Worm (Caenorhabditis elegans) whole organism, L1 larva: ENCODE measurements around the gene hum-6.

ENCODE experiments used
- aha-1 ChIP-seq: fragments of 150-350 bp; optimal IDR thresholded peaks from 2 replicates; lab custom pipeline; 2014; ENCODE audit warnings: missing biosample characterization, missing genetic modification characterization
- aly-2 ChIP-seq: fragments of 150-350 bp; optimal IDR thresholded peaks from 2 replicates; lab custom pipeline; 2014; ENCODE audit warnings: missing biosample characterization, missing genetic modification characterization
- ceh-63 ChIP-seq: fragments of 200-800 bp; sonication (Bioruptor generic); optimal IDR thresholded peaks from 2 replicates; lab custom pipeline; 2018; ENCODE audit warnings: mild to moderate bottlenecking, missing genetic modification characterization, missing compliant biosample characterization
- ceh-82 ChIP-seq, 3 experiments: fragments of 150-350 bp in 1 of 3; sonication (generic microtip) in 2 of 3; optimal IDR thresholded peaks; 2 replicates each; lab custom pipeline; 2014 to 2017; ENCODE audit warnings: missing biosample characterization in 3 of 3, missing genetic modification characterization in 3 of 3
- ceh-90 ChIP-seq: sonication (generic microtip); optimal IDR thresholded peaks from 2 replicates; lab custom pipeline; 2016; ENCODE audit warnings: missing genetic modification characterization, missing compliant biosample characterization
- efl-1 ChIP-seq, 4 experiments: fragments of 150-350 bp; optimal IDR thresholded peaks in 3 of 4; peaks in 1 of 4; 1 replicate in 1 of 4; 2 replicates in 3 of 4; lab custom pipeline; 2014; ENCODE audit warnings: missing biosample characterization in 2 of 4, missing genetic modification characterization in 2 of 4, missing genetic modification reagents in 2 of 4
- elt-2 ChIP-seq: sonication (generic microtip); optimal IDR thresholded peaks from 2 replicates; lab custom pipeline; 2016; ENCODE audit warnings: missing genetic modification characterization, mild to moderate bottlenecking, inconsistent platforms, missing compliant biosample characterization, missing genetic modification reagents
- ets-5 ChIP-seq: fragments of 200-800 bp; sonication (Bioruptor generic); IDR thresholded peaks from 2 replicates; pipeline ENCODE4 v1.3.6; 2022; ENCODE audit warnings: missing genetic modification characterization, missing compliant biosample characterization
- fkh-10 ChIP-seq: sonication (generic microtip); optimal IDR thresholded peaks from 2 replicates; lab custom pipeline; 2017; ENCODE audit warnings: missing biosample characterization, missing genetic modification reagents, missing genetic modification characterization
- fkh-4 ChIP-seq: sonication (generic microtip); optimal IDR thresholded peaks from 2 replicates; lab custom pipeline; 2016; ENCODE audit warnings: missing compliant biosample characterization, missing genetic modification characterization, borderline replicate concordance
- fkh-8 ChIP-seq: sonication (generic microtip); optimal IDR thresholded peaks from 2 replicates; lab custom pipeline; 2016; ENCODE audit warnings: mild to moderate bottlenecking, missing genetic modification characterization, missing compliant biosample characterization
- fos-1 ChIP-seq: fragments of 150-350 bp; optimal IDR thresholded peaks from 2 replicates; lab custom pipeline; 2014; ENCODE audit warnings: missing biosample characterization, missing genetic modification characterization
- grh-1 ChIP-seq: fragments of 200-800 bp; sonication (Bioruptor generic); IDR thresholded peaks from 2 replicates; pipeline ENCODE4 v1.3.6; 2022; ENCODE audit warnings: missing genetic modification reagents, missing genetic modification characterization, missing compliant biosample characterization
- isw-1 ChIP-seq: fragments of 200-800 bp; sonication (Bioruptor generic); IDR thresholded peaks from 2 replicates; pipeline ENCODE4 v1.3.6; 2022; ENCODE audit warnings: missing genetic modification characterization, missing compliant biosample characterization
- lin-13 ChIP-seq: fragments of 150-350 bp; optimal IDR thresholded peaks from 2 replicates; lab custom pipeline; 2014; ENCODE audit warnings: missing biosample characterization, missing genetic modification reagents, missing genetic modification characterization
- lin-14 ChIP-seq: fragments of 200-800 bp; sonication (Bioruptor generic); optimal IDR thresholded peaks from 2 replicates; lab custom pipeline; 2018; ENCODE audit warnings: mild to moderate bottlenecking, missing genetic modification characterization, moderate library complexity, missing compliant biosample characterization
- lin-35 ChIP-seq, 2 experiments: fragments of 150-350 bp; optimal IDR thresholded peaks; 2 replicates each; lab custom pipeline; 2014; ENCODE audit warnings: missing biosample characterization in 2 of 2, missing genetic modification characterization in 2 of 2, missing genetic modification reagents in 2 of 2
- lin-39 ChIP-seq: fragments of 150-350 bp; optimal IDR thresholded peaks from 2 replicates; lab custom pipeline; 2014; ENCODE audit warnings: missing biosample characterization, missing genetic modification reagents, missing genetic modification characterization
- lsy-2 ChIP-seq, 2 experiments: fragments of 150-350 bp; optimal IDR thresholded peaks; 2 replicates each; lab custom pipeline; 2014; ENCODE audit warnings: missing biosample characterization in 2 of 2, missing genetic modification characterization in 2 of 2
- mep-1 ChIP-seq: fragments of 150-350 bp; optimal IDR thresholded peaks from 2 replicates; lab custom pipeline; 2014; ENCODE audit warnings: missing biosample characterization, missing genetic modification characterization
- nhr-12 ChIP-seq: sonication (generic microtip); optimal IDR thresholded peaks from 2 replicates; lab custom pipeline; 2017; ENCODE audit warnings: missing biosample characterization, missing genetic modification characterization
- nhr-71 ChIP-seq: sonication (generic microtip); optimal IDR thresholded peaks from 2 replicates; lab custom pipeline; 2016; ENCODE audit warnings: mild to moderate bottlenecking, missing genetic modification characterization, moderate library complexity, missing compliant biosample characterization
- nhr-77 ChIP-seq: fragments of 150-350 bp; optimal IDR thresholded peaks from 2 replicates; lab custom pipeline; 2014; ENCODE audit warnings: missing biosample characterization, missing genetic modification characterization
- pag-3 ChIP-seq: sonication (generic microtip); optimal IDR thresholded peaks from 2 replicates; lab custom pipeline; 2017; ENCODE audit warnings: missing genetic modification characterization, mild to moderate bottlenecking, missing compliant biosample characterization, antibody characterized with exemption, borderline replicate concordance; ENCODE audit not compliant: insufficient read depth
- pax-3 ChIP-seq: fragments of 200-800 bp; sonication (Bioruptor generic); optimal IDR thresholded peaks from 2 replicates; lab custom pipeline; 2018; ENCODE audit warnings: mild to moderate bottlenecking, missing genetic modification characterization, moderate library complexity, missing compliant biosample characterization
- snpc-4 ChIP-seq: fragments of 150-350 bp; optimal IDR thresholded peaks from 2 replicates; lab custom pipeline; 2014; ENCODE audit warnings: missing biosample characterization, missing genetic modification characterization
- unc-130 ChIP-seq: fragments of 150-350 bp; optimal IDR thresholded peaks from 2 replicates; lab custom pipeline; 2017; ENCODE audit warnings: missing biosample characterization, missing genetic modification characterization, inconsistent platforms
- unc-86 ChIP-seq: sonication (generic microtip); optimal IDR thresholded peaks from 2 replicates; lab custom pipeline; 2016; ENCODE audit warnings: missing genetic modification characterization, missing compliant biosample characterization
- vab-15 ChIP-seq: sonication (generic microtip); optimal IDR thresholded peaks from 2 replicates; lab custom pipeline; 2017; ENCODE audit warnings: missing genotype, mild to moderate bottlenecking, missing genetic modification characterization, missing compliant biosample characterization
- zag-1 ChIP-seq: fragments of 150-350 bp; optimal IDR thresholded peaks from 2 replicates; lab custom pipeline; 2014; ENCODE audit warnings: missing biosample characterization, missing genetic modification characterization
- ztf-4 ChIP-seq: fragments of 150-350 bp; optimal IDR thresholded peaks from 2 replicates; lab custom pipeline; 2014; ENCODE audit warnings: missing biosample characterization, missing genetic modification characterization

hum-6 gene

DNA sequence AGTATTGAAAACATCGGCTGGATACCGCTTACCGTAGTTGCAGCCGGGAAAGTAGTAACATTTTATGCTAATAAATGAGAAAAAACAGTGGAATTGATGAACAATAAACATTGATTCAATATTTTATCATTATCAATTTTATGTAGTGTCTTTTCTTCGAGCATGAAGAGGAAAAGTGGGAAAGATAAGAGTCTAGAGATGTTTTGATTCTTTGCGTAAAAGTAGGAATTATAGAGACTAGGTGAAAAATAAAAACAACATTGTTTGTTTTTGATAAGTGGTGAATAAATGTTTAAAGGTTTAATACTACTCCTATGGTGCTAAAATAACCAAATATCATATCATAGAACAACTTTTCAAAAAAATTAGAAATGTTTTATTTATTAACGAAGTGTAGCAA is 40.5 kb upstream of the hum-6 start:
- TF ChIP-seq elt-2 (peak; percentile 47), lin-13 (no peak)
- TF ChIP-seq, all 84 proteins: peak for 1

DNA sequence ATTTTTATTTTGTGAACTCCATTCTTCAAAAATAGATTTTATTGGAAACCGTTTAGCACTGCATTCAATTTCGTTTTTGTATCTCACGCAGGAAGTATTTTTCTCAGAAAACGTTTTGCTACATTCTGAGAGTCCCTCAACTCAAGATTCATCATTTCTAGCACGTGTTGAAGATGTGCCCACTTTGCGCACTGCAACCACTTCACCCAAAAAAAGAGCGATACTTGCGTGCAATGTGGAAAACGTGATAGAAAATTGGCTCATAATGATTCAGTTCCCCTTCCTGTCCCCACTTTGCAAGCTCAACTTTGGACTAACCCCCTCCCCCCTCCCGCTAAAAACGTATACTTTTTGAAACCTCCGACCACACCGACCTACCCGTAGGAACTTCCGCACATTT is 37.8 kb upstream of the hum-6 start:
- TF ChIP-seq nhr-77 (tag; lab: Kevin White, UChicago) (no peak), lin-39 (tag; lab: Kevin White, UChicago) (no peak), ets-5 (GFP tag; lab: Robert Waterston, UW) (no peak), vab-15 (tag; lab: Kevin White, UChicago) (no peak), aly-2 (no peak), lin-35 (GFP tag; optimal IDR thresholded peaks at IDR 0.05; lab: Kevin White, UChicago) (no peak), fos-1 (tag; lab: Kevin White, UChicago) (no peak), fkh-4 (tag; lab: Kevin White, UChicago) (no peak), fkh-10 (GFP tag; lab: Kevin White, UChicago) (peak; percentile 77), ceh-90 (tag; lab: Kevin White, UChicago) (no peak), ceh-82 (tag; optimal IDR thresholded peaks at IDR 0.05; lab: Kevin White, UChicago) (no peak), fkh-8 (tag; lab: Kevin White, UChicago) (peak; percentile 39), pax-3 (tag; lab: Kevin White, UChicago) (no peak), ceh-63 (GFP tag; lab: Kevin White, UChicago) (no peak), lsy-2 (tag; optimal IDR thresholded peaks at IDR 0.05; lab: Kevin White, UChicago) (no peak), lin-14 (peak; percentile 68)

DNA sequence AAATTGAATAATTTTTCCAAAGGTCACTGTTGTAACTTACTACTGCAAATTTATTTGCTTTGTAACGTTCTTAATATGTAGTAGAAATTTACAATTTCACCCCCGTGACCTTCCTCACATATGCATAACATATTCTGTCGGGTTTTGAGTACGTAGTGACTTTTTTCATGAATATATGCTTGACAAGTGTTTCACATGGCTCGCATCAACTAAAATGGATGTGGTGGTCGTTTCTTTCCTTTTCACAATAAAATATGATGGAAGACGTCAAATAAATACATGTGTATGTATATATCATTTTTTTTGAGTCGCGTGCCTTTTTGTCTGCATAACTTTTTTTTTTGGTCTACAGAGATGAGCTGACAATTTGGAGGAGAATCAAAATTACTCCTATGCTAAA is 36.5 kb upstream of the hum-6 start:
- no peak for TF ChIP-seq zag-1 (tag; lab: Kevin White, UChicago)
- TF ChIP-seq isw-1 (GFP tag; lab: Robert Waterston, UW), result no peak
- no peak for TF ChIP-seq nhr-71 (tag; lab: Kevin White, UChicago)
- TF ChIP-seq pag-3 (tag; lab: Kevin White, UChicago), result no peak
- TF ChIP-seq aha-1 (tag; lab: Kevin White, UChicago), result no peak
- TF ChIP-seq lin-14, result peak; percentile 35
- no peak for TF ChIP-seq unc-130 (tag; lab: Kevin White, UChicago)
- TF ChIP-seq efl-1 (optimal IDR thresholded peaks at IDR 0.05; lab: Kevin White, UChicago), result no peak
- TF ChIP-seq efl-1 (GFP tag; optimal IDR thresholded peaks at IDR 0.05 in 1 of 2; lab: Kevin White, UChicago), result peak in 1 of 2 experiments; percentile 82
- peak; percentile 64 for TF ChIP-seq unc-86 (tag; lab: Kevin White, UChicago)
- TF ChIP-seq, all 84 proteins: peak for 3

DNA sequence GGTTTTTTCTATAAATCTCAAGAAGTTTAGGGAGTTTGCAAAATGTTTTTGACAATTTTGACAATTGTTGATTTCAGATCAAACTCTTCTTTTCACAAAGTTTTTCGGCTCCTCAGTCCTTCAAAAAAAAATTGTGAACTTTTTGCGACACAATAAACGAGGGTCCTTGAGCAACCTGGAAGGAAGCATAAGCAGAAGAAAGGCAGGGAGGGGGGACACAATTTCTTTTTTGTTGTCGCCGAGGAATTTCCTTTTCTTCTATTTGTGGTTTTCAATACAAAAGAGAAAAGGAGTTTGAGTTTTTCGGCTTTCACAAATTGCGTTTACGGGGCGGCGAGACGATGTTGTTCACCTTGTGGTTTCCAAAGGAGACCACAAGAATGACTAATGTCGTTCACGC is 36.1 kb upstream of the hum-6 start:
- TF ChIP-seq lin-14 (peak; percentile 18), unc-86 (tag; lab: Kevin White, UChicago) (no peak), snpc-4 (no peak), fkh-10 (GFP tag; lab: Kevin White, UChicago) (peak; percentile 63)

ce11 chrX:2267956-2268355 is 34.9 kb upstream of the hum-6 start, which contains the start of gene AH9.6:
AH9.6 (minus strand) TSS chrX:2268138.
- TF ChIP-seq lin-14, result peak; percentile 25
- no peak for TF ChIP-seq mep-1
- TF ChIP-seq nhr-12 (tag; lab: Kevin White, UChicago), result no peak

DNA sequence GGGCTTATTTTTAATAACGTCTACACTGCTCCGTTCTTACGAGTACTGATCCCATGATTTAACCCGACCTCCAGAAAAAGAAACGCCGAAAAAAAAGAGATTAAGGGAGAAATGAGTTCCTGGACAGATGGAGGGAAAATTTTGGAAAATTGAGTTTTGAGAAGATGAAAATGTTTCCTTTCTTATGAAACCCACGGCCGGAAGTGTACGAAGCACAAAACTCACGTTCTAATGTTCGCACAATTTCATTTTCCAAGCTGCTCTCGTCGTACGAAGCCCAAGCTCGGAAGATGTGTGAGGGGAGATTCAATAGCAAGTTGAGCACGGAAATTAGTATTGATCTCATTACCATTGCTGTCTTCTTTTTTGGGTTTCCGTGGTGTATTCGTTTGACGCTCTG is 31.5 kb upstream of the hum-6 start:
- TF ChIP-seq ztf-4 (tag; lab: Kevin White, UChicago), result no peak
- TF ChIP-seq lin-14, result peak; percentile 37
- peak; percentile 26 for TF ChIP-seq fkh-10 (GFP tag; lab: Kevin White, UChicago)
- no peak for TF ChIP-seq lin-39 (tag; lab: Kevin White, UChicago)
- no peak for TF ChIP-seq grh-1 (GFP tag; lab: Robert Waterston, UW)
